Worm (Caenorhabditis elegans) whole organism, L2 larva: ENCODE results near the gene hmgr-1.
A peak's percentile ranks its signal among the peaks of the same experiment; 100 is the strongest.

Experiments
- aly-2 ChIP-seq: fragments of 150-350 bp; optimal IDR thresholded peaks from 2 replicates; lab custom pipeline; 2014; ENCODE audit warnings: missing biosample characterization, missing genetic modification characterization
- ceh-82 ChIP-seq: fragments of 150-350 bp; optimal IDR thresholded peaks from 2 replicates; lab custom pipeline; 2014; ENCODE audit warnings: missing biosample characterization, missing genetic modification characterization
- dmd-4 ChIP-seq: sonication (generic microtip); optimal IDR thresholded peaks from 2 replicates; lab custom pipeline; 2017; ENCODE audit warnings: missing biosample characterization, missing genetic modification characterization
- egl-27 ChIP-seq: sonication (generic microtip); optimal IDR thresholded peaks from 3 replicates; lab custom pipeline; 2017; ENCODE audit warnings: missing biosample characterization, missing genetic modification reagents, missing genetic modification characterization
- lin-13 ChIP-seq: fragments of 150-350 bp; optimal IDR thresholded peaks from 2 replicates; lab custom pipeline; 2014; ENCODE audit warnings: missing biosample characterization, missing genetic modification reagents, missing genetic modification characterization
- mab-5 ChIP-seq: fragments of 150-350 bp; optimal IDR thresholded peaks from 2 replicates; lab custom pipeline; 2014; ENCODE audit warnings: missing biosample characterization, missing genetic modification characterization
- nhr-25 ChIP-seq: fragments of 150-350 bp; sonication (generic microtip); optimal IDR thresholded peaks from 3 replicates; lab custom pipeline; 2014; ENCODE audit warnings: missing biosample characterization, missing genetic modification characterization
- nhr-77 ChIP-seq: fragments of 150-350 bp; optimal IDR thresholded peaks from 2 replicates; lab custom pipeline; 2014; ENCODE audit warnings: missing biosample characterization, missing genetic modification characterization
- sma-9 ChIP-seq, 2 experiments: fragments of 150-350 bp in 1 of 2; sonication (generic microtip) in 1 of 2; optimal IDR thresholded peaks; 2 replicates each; lab custom pipeline; 2014 to 2016; ENCODE audit warnings: missing genetic modification characterization in 2 of 2, mild to moderate bottlenecking in 1 of 2, missing biosample characterization in 1 of 2, missing compliant biosample characterization in 1 of 2, missing genetic modification reagents in 1 of 2, moderate library complexity in 1 of 2
- snpc-4 ChIP-seq: fragments of 150-350 bp; optimal IDR thresholded peaks from 2 replicates; lab custom pipeline; 2014; ENCODE audit warnings: missing biosample characterization, missing genetic modification characterization
- zag-1 ChIP-seq: fragments of 150-350 bp; optimal IDR thresholded peaks from 2 replicates; lab custom pipeline; 2014; ENCODE audit warnings: missing biosample characterization, missing genetic modification characterization
- ztf-4 ChIP-seq: fragments of 150-350 bp; optimal IDR thresholded peaks from 2 replicates; lab custom pipeline; 2014; ENCODE audit warnings: missing biosample characterization, missing genetic modification characterization

ce11 chrIII:7369394-7370024, 10.2 kb downstream of the hmgr-1 start:
- TF ChIP-seq egl-27 (tag; lab: Kevin White, UChicago) (no peak), snpc-4 (no peak), dmd-4 (tag; lab: Kevin White, UChicago) (no peak), nhr-77 (tag; lab: Kevin White, UChicago) (no peak), nhr-25 (tag; lab: Kevin White, UChicago) (peak; percentile 71), lin-13 (GFP tag; lab: Kevin White, UChicago) (peak; percentile 2), mab-5 (tag; lab: Kevin White, UChicago) (no peak), ceh-82 (tag; lab: Kevin White, UChicago) (no peak), aly-2 (tag; lab: Kevin White, UChicago) (no peak), ztf-4 (tag; lab: Kevin White, UChicago) (peak; percentile 42), zag-1 (tag; lab: Kevin White, UChicago) (no peak), sma-9 (GFP tag; optimal IDR thresholded peaks at IDR 0.05; lab: Kevin White, UChicago) (no peak), sma-9 (tag; optimal IDR thresholded peaks at IDR 0.05; lab: Kevin White, UChicago) (no peak)
